Fruit fly (Drosophila melanogaster) whole organism, wandering third instar larva: ENCODE data around the gene Nxf3.

Experiments used
- Abd-B ChIP-seq: fragments of >200 bp; optimal IDR thresholded peaks from 2 replicates; lab custom pipeline; 2017; ENCODE audit warnings: missing biosample characterization, missing genetic modification characterization
- CG32264 ChIP-seq: fragments of 200-800 bp; sonication (Bioruptor generic); optimal IDR thresholded peaks from 2 replicates; lab custom pipeline; 2016; ENCODE audit warnings: missing biosample characterization, missing genetic modification characterization
- CG9705 ChIP-seq: fragments of 200-800 bp; sonication (Bioruptor generic); optimal IDR thresholded peaks from 2 replicates; lab custom pipeline; 2018; ENCODE audit warnings: missing biosample characterization, mild to moderate bottlenecking, missing genetic modification characterization
- CrebA ChIP-seq: fragments of 200-800 bp; sonication (Bioruptor generic); optimal IDR thresholded peaks from 2 replicates; lab custom pipeline; 2016; ENCODE audit warnings: missing biosample characterization, mild to moderate bottlenecking, missing genetic modification characterization, borderline replicate concordance
- Dfd ChIP-seq: fragments of >200 bp; optimal IDR thresholded peaks from 2 replicates; lab custom pipeline; 2017; ENCODE audit warnings: missing biosample characterization, missing genetic modification characterization
- Dif ChIP-seq: fragments of 200-275, 200-300 bp; sonication (Bioruptor generic); optimal IDR thresholded peaks from 2 replicates; lab custom pipeline; 2018; ENCODE audit warnings: missing biosample characterization, missing genetic modification characterization; ENCODE audit not compliant: partially characterized antibody
- GATAd ChIP-seq: sonication (Bioruptor generic); optimal IDR thresholded peaks from 2 replicates; lab custom pipeline; 2016; ENCODE audit warnings: missing biosample characterization, missing genetic modification characterization
- HLH106 ChIP-seq: fragments of 200-800 bp; optimal IDR thresholded peaks from 3 replicates; lab custom pipeline; 2019; ENCODE audit warnings: missing biosample characterization, mild to moderate bottlenecking, missing genetic modification characterization, moderate library complexity
- Hnf4 ChIP-seq: fragments of 200-800 bp; sonication (Bioruptor generic); optimal IDR thresholded peaks from 2 replicates; lab custom pipeline; 2016; ENCODE audit warnings: missing biosample characterization, mild to moderate bottlenecking, missing genetic modification characterization
- Hr78 ChIP-seq: fragments of >200 bp; optimal IDR thresholded peaks from 2 replicates; lab custom pipeline; 2017; ENCODE audit warnings: missing biosample characterization, missing genetic modification characterization
- Hr83 ChIP-seq: fragments of 200-300 bp; sonication (Bioruptor generic); optimal IDR thresholded peaks from 2 replicates; lab custom pipeline; 2016; ENCODE audit warnings: missing biosample characterization, mild to moderate bottlenecking, missing genetic modification characterization, moderate library complexity; ENCODE audit not compliant: poor library complexity, severe bottlenecking
- Jra ChIP-seq: sonication (Bioruptor generic); optimal IDR thresholded peaks from 2 replicates; lab custom pipeline; 2016; ENCODE audit warnings: missing biosample characterization, missing genetic modification characterization
- Mio ChIP-seq: sonication (Bioruptor generic); optimal IDR thresholded peaks from 2 replicates; lab custom pipeline; 2016; ENCODE audit warnings: missing biosample characterization, missing genetic modification characterization
- Myc ChIP-seq: fragments of >200 bp; optimal IDR thresholded peaks from 2 replicates; lab custom pipeline; 2017
- N ChIP-seq: fragments of >200 bp; optimal IDR thresholded peaks from 2 replicates; lab custom pipeline; 2018; ENCODE audit warnings: missing biosample characterization, missing external identifiers, missing genetic modification characterization
- OdsH ChIP-seq: fragments of 200-800 bp; sonication (Bioruptor generic); optimal IDR thresholded peaks from 2 replicates; lab custom pipeline; 2016; ENCODE audit warnings: missing biosample characterization, mild to moderate bottlenecking, missing genetic modification characterization
- Rel ChIP-seq, 2 experiments: fragments of 200-800 bp; sonication (Bioruptor generic) in 1 of 2; optimal IDR thresholded peaks; 2 replicates in 1 of 2; 3 replicates in 1 of 2; lab custom pipeline; 2016 to 2019; ENCODE audit warnings: mild to moderate bottlenecking in 2 of 2, missing biosample characterization in 2 of 2, missing genetic modification characterization in 2 of 2, moderate library complexity in 1 of 2
- Sp1 ChIP-seq: fragments of 200-800 bp; sonication (Bioruptor generic); optimal IDR thresholded peaks from 3 replicates; lab custom pipeline; 2019; ENCODE audit warnings: missing biosample characterization, mild to moderate bottlenecking, missing genetic modification characterization, moderate library complexity
- Vsx2 ChIP-seq: fragments of 200-300, 225-300 bp; sonication (Bioruptor generic); optimal IDR thresholded peaks from 2 replicates; lab custom pipeline; 2018; ENCODE audit warnings: missing biosample characterization, missing genetic modification characterization; ENCODE audit not compliant: partially characterized antibody
- br ChIP-seq: fragments of 200-800 bp; sonication (Bioruptor generic); optimal IDR thresholded peaks from 2 replicates; lab custom pipeline; 2016; ENCODE audit warnings: missing biosample characterization, missing genetic modification characterization
- brk ChIP-seq: fragments of 200-800 bp; sonication (Bioruptor generic); optimal IDR thresholded peaks from 2 replicates; lab custom pipeline; 2016; ENCODE audit warnings: missing biosample characterization, mild to moderate bottlenecking, missing genetic modification characterization
- dl ChIP-seq, 2 experiments: fragments of 175-275, 200-275 bp in 1 of 2; fragments of 200-275 bp in 1 of 2; sonication (Bioruptor generic); optimal IDR thresholded peaks; lab custom pipeline; 2018; ENCODE audit warnings: mild to moderate bottlenecking in 2 of 2, missing biosample characterization in 2 of 2, missing genetic modification characterization in 2 of 2, moderate library complexity in 2 of 2; ENCODE audit not compliant: partially characterized antibody in 2 of 2, insufficient read depth in 1 of 2
- dmrt93B ChIP-seq: fragments of 200-800 bp; sonication (Bioruptor generic); optimal IDR thresholded peaks from 2 replicates; lab custom pipeline; 2018; ENCODE audit warnings: missing biosample characterization, mild to moderate bottlenecking, missing genetic modification characterization
- dsf ChIP-seq: sonication (Bioruptor generic); optimal IDR thresholded peaks from 2 replicates; lab custom pipeline; 2016; ENCODE audit warnings: missing biosample characterization, missing genetic modification characterization, borderline replicate concordance
- ey ChIP-seq: fragments of 200-800 bp; sonication (Bioruptor generic); optimal IDR thresholded peaks from 2 replicates; lab custom pipeline; 2016; ENCODE audit warnings: missing biosample characterization, missing genetic modification characterization
- foxo ChIP-seq, 2 experiments: fragments of 200-800 bp; sonication (Bioruptor generic); optimal IDR thresholded peaks; 2 replicates in 1 of 2; 3 replicates in 1 of 2; lab custom pipeline; 2016 to 2017; ENCODE audit warnings: missing biosample characterization in 2 of 2, missing genetic modification characterization in 2 of 2
- fru ChIP-seq: fragments of 200-800 bp; sonication (Bioruptor generic); optimal IDR thresholded peaks from 3 replicates; lab custom pipeline; 2016; ENCODE audit warnings: missing biosample characterization, mild to moderate bottlenecking, missing genetic modification characterization
- h ChIP-seq: fragments of 200-800 bp; sonication (Bioruptor generic); optimal IDR thresholded peaks from 3 replicates; lab custom pipeline; 2016; ENCODE audit warnings: missing biosample characterization, mild to moderate bottlenecking, missing genetic modification characterization
- jim ChIP-seq: fragments of 175-275, 200-325 bp; sonication (Bioruptor generic); optimal IDR thresholded peaks from 2 replicates; lab custom pipeline; 2016; ENCODE audit warnings: missing biosample characterization, mild to moderate bottlenecking, missing genetic modification characterization
- lola ChIP-seq: fragments of >200 bp; optimal IDR thresholded peaks from 2 replicates; lab custom pipeline; 2017; ENCODE audit warnings: missing biosample characterization, missing genetic modification characterization
- pan ChIP-seq: fragments of >200 bp; optimal IDR thresholded peaks from 2 replicates; lab custom pipeline; 2017
- psq ChIP-seq: fragments of 200-800 bp; sonication (Bioruptor generic); optimal IDR thresholded peaks from 3 replicates; lab custom pipeline; 2017; ENCODE audit warnings: missing biosample characterization, mild to moderate bottlenecking, missing genetic modification characterization, moderate library complexity
- rgr ChIP-seq: fragments of 200-800 bp; sonication (Bioruptor generic); optimal IDR thresholded peaks from 3 replicates; lab custom pipeline; 2016; ENCODE audit warnings: missing biosample characterization, mild to moderate bottlenecking, missing genetic modification characterization
- sage ChIP-seq: fragments of 200-800 bp; sonication (Bioruptor generic); optimal IDR thresholded peaks from 2 replicates; lab custom pipeline; 2016; ENCODE audit warnings: missing biosample characterization, mild to moderate bottlenecking, missing genetic modification characterization
- sv ChIP-seq: fragments of 200-800 bp; sonication (Bioruptor generic); optimal IDR thresholded peaks from 3 replicates; lab custom pipeline; 2016; ENCODE audit warnings: missing biosample characterization, missing genetic modification characterization
- tai ChIP-seq: sonication (Bioruptor generic); optimal IDR thresholded peaks from 2 replicates; lab custom pipeline; 2016; ENCODE audit warnings: missing biosample characterization, missing genetic modification characterization
- usp ChIP-seq: fragments of >200 bp; optimal IDR thresholded peaks from 2 replicates; lab custom pipeline; 2017; ENCODE audit warnings: missing biosample characterization, missing genetic modification characterization
- woc ChIP-seq: sonication (Bioruptor generic); optimal IDR thresholded peaks from 2 replicates; lab custom pipeline; 2016; ENCODE audit warnings: missing biosample characterization, mild to moderate bottlenecking, missing genetic modification characterization

Gene Nxf3

DNA sequence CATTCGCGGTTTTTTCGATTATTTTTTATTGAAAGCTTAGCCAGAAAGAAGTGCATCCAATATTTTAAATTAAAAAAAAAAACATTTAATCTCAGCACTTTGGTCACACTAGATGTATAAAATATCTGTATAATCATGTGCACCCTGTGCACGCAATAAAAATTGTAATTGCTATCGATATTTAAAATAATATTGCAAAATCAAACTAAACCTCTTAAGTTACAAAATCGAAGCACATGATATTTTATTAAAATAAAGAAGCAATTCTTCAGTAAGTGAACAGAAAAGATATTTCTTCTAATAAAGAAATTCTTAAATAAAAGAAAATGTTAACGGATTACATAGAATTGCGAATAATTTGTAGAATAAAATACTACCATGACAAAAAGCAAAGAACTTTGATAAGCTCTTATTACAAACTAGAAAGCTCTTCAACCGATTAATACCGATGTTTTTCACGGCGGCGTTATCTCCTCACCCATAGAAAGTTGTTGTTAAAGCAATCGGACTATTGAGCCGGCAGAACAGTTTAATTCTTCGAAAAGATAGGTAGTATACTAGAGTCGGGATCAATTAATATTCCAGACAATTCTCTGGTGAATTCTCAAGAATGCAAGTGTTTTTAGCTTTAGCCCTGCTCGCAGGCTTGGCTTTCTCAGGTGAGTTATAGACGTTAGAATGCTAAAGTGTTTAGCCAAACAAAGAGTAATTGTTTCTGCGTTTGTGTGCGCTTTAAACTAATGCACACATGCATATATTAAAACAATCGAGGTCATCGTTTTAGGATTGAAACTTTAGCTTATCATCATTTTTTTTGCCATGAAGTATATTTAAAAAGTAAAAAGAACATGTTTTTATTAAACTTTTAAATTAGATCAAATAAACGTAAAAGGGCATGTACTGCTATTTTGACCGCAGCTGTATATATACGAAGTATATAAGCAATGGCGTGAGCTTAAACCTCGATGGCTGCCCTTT lies 29.0 kb downstream of the Nxf3 start, which contains the start of gene CtsK1:
Gene CtsK1 (plus strand): TSS at position 490 of the 978 bp plus-strand sequence.
- TF ChIP-seq h (GFP tag; lab: Kevin White, UChicago) (peak; percentile 64), CG32264 (peak; percentile 14), Hnf4 (peak; percentile 32), Hr83 (GFP tag; lab: Kevin White, UChicago) (no peak), Dfd (GFP tag; lab: Kevin White, UChicago) (no peak), sage (GFP tag; lab: Kevin White, UChicago) (no peak), pan (lab: Kevin White, UChicago) (no peak), Dif (GFP tag; lab: Kevin White, UChicago) (no peak), dmrt93B (GFP tag; lab: Kevin White, UChicago) (no peak), Vsx2 (GFP tag; lab: Kevin White, UChicago) (no peak), GATAd (GFP tag; lab: Kevin White, UChicago) (no peak), Jra (GFP tag; lab: Kevin White, UChicago) (no peak), N (GFP tag; lab: Kevin White, UChicago) (no peak), HLH106 (tag; lab: Kevin White, UChicago) (peak; percentile 68), foxo (GFP tag; optimal IDR thresholded peaks at IDR 0.05; lab: Kevin White, UChicago) (peak in 1 of 2 experiments; percentile 73), ey (GFP tag; lab: Kevin White, UChicago) (peak; percentile 68), woc (peak; percentile 27), fru (peak; percentile 68), brk (GFP tag; lab: Kevin White, UChicago) (no peak), br (GFP tag; lab: Kevin White, UChicago) (peak; percentile 14), Hr78 (GFP tag; lab: Kevin White, UChicago) (no peak), CG9705 (GFP tag; lab: Kevin White, UChicago) (no peak), dsf (no peak), Mio (GFP tag; lab: Kevin White, UChicago) (no peak), sv (no peak), tai (no peak), dl (GFP tag; optimal IDR thresholded peaks at IDR 0.05; lab: Kevin White, UChicago; ENCODE audit: insufficient read depth in 1 of 2, partially characterized antibody in 2 of 2) (no peak), OdsH (GFP tag; lab: Kevin White, UChicago) (peak; percentile 70), rgr (GFP tag; lab: Kevin White, UChicago) (peak; percentile 66), Sp1 (GFP tag; lab: Kevin White, UChicago) (peak; percentile 53), jim (no peak), Abd-B (no peak), CrebA (GFP tag; lab: Kevin White, UChicago) (no peak), Myc (lab: Kevin White, UChicago) (no peak), psq (GFP tag; lab: Kevin White, UChicago) (peak; percentile 61), lola (no peak), Rel (GFP tag; optimal IDR thresholded peaks at IDR 0.05; lab: Kevin White, UChicago) (no peak), Rel (tag; optimal IDR thresholded peaks at IDR 0.05; lab: Kevin White, UChicago) (no peak), usp (GFP tag; lab: Kevin White, UChicago) (no peak)
- TF ChIP-seq, all 38 proteins: peak for 13

DNA sequence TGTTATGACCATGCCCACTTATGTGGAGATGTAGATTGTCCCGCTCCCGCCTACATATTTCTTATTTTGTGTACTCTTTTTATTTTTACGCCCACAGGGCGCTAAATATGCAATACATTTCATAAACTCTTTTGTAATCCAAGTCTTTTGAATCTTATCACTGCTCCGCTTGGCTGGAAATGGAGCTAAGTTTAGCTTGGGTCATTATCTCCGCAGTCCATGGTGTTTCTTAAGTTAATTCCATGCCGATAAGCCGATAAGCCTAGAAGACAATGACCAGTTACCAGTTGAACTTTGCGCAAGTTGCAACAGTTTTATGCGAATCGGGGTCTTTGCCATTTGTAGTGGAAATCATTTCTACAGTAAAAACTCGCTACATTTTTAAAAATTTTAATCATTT lies 31.4 kb downstream of the Nxf3 start:
- TF ChIP-seq h (GFP tag; lab: Kevin White, UChicago) (no peak), foxo (GFP tag; optimal IDR thresholded peaks at IDR 0.05; lab: Kevin White, UChicago) (no peak), OdsH (GFP tag; lab: Kevin White, UChicago) (no peak)
